Fruit fly (Drosophila melanogaster): ENCODE data around the gene CG32263.

Gene CG32263

dm6 chr3L:3771406-3771935, 39.4 kb downstream of the CG32263 start (continued):
- TF ChIP-seq Blimp-1 (GFP tag; optimal IDR thresholded peaks at IDR 0.05) (peak; percentile 48), ranshi (GFP tag; IDR thresholded peaks at IDR 0.05) (peak; percentile 89), CG10321 (GFP tag; IDR thresholded peaks at IDR 0.05) (0 out of 2 replicates have a peak, but pooled peaks have one; percentile 39), CG4404 (GFP tag; IDR thresholded peaks at IDR 0.05) (peak; percentile 37), tio (GFP tag; optimal IDR thresholded peaks at IDR 0.05) (peak; percentile 49), CG12155 (GFP tag; optimal IDR thresholded peaks at IDR 0.05) (peak; percentile 79), sug (tag; optimal IDR thresholded peaks at IDR 0.05) (peak; percentile 84), Hmr (GFP tag; optimal IDR thresholded peaks at IDR 0.05) (peak; percentile 86), Lim3 (GFP tag; IDR thresholded peaks at IDR 0.05) (no peak), tap (tag; optimal IDR thresholded peaks at IDR 0.05) (peak; percentile 80), bsh (GFP tag; optimal IDR thresholded peaks at IDR 0.05) (peak; percentile 5 to 52), CG2678 (tag; optimal IDR thresholded peaks at IDR 0.05) (peak; percentile 88), Med (GFP tag) (peak; percentile 83), CG15514 (GFP tag; optimal IDR thresholded peaks at IDR 0.05) (peak; percentile 54), CG1024 (GFP tag; IDR thresholded peaks at IDR 0.05) (peak; percentile 37; the same call in 1 of the 2 replicates), cas (GFP tag; IDR thresholded peaks at IDR 0.05) (peak; percentile 72; the same call in 1 of the 2 replicates), gsb (GFP tag; IDR thresholded peaks at IDR 0.05) (peak; percentile 66), MBD-R2 (GFP tag; IDR thresholded peaks at IDR 0.05) (peak; percentile 74), CG8765 (GFP tag; IDR thresholded peaks at IDR 0.05) (no peak; the same call in 1 of the 2 replicates), Poxn (GFP tag; IDR thresholded peaks at IDR 0.05) (peak; percentile 36; the same call in 1 of the 2 replicates), CG8924 (tag; optimal IDR thresholded peaks at IDR 0.05) (peak; percentile 89), org-1 (GFP tag; optimal IDR thresholded peaks at IDR 0.05) (peak; percentile 61), CG4707 (GFP tag; optimal IDR thresholded peaks at IDR 0.05) (peak; percentile 38), danr (GFP tag; IDR thresholded peaks at IDR 0.05) (peak; percentile 30; the same call in 1 of the 2 replicates), ind (GFP tag; optimal IDR thresholded peaks at IDR 0.05) (peak; percentile 62), CG11247 (GFP tag; IDR thresholded peaks at IDR 0.05) (peak; percentile 74), CG8478 (optimal IDR thresholded peaks at IDR 0.05) (no peak), Nf-YC (tag; optimal IDR thresholded peaks at IDR 0.05) (peak; percentile 52), CG14441 (GFP tag; IDR thresholded peaks at IDR 0.05) (peak; percentile 79), CG8388 (GFP tag; optimal IDR thresholded peaks at IDR 0.05) (peak; percentile 61), sob (GFP tag; IDR thresholded peaks at IDR 0.05) (peak; percentile 92), CG9437 (GFP tag; optimal IDR thresholded peaks at IDR 0.05) (peak; percentile 62), NfI (GFP tag; optimal IDR thresholded peaks at IDR 0.05) (peak; percentile 79), zfh2 (GFP tag; optimal IDR thresholded peaks at IDR 0.05) (peak; percentile 15), CG6854 (GFP tag; optimal IDR thresholded peaks at IDR 0.05) (peak; percentile 71), E2f2 (GFP tag; IDR thresholded peaks at IDR 0.05) (peak; percentile 55; the same call in 1 of the 2 replicates), Kr (GFP tag; optimal IDR thresholded peaks at IDR 0.05) (no peak), CG5180 (GFP tag; optimal IDR thresholded peaks at IDR 0.05) (peak; percentile 9), ase (GFP tag; IDR thresholded peaks at IDR 0.05) (peak; percentile 74; the same call in 2 of the 3 replicates), wor (GFP tag; IDR thresholded peaks at IDR 0.05) (peak; percentile 56), hkb (optimal IDR thresholded peaks at IDR 0.05) (no peak), hkb (GFP tag; IDR thresholded peaks at IDR 0.05) (peak; percentile 92)

- TF ChIP-seq Mes4 (GFP tag; optimal IDR thresholded peaks at IDR 0.05) (no peak), CG9932 (GFP tag; IDR thresholded peaks at IDR 0.05) (peak; percentile 71), CkIIα-i1 (GFP tag; IDR thresholded peaks at IDR 0.05) (no peak), ind (GFP tag; optimal IDR thresholded peaks at IDR 0.05) (peak; percentile 34), CG8089 (GFP tag; optimal IDR thresholded peaks at IDR 0.05) (no peak), CG16815 (GFP tag; optimal IDR thresholded peaks at IDR 0.05) (no peak), CG4707 (GFP tag; optimal IDR thresholded peaks at IDR 0.05) (no peak), sug (tag; optimal IDR thresholded peaks at IDR 0.05) (no peak), CG13287 (GFP tag; IDR thresholded peaks at IDR 0.05; ENCODE audit: partially characterized antibody) (no peak), Ssrp (tag; optimal IDR thresholded peaks at IDR 0.05) (peak; percentile 24), CG18262 (tag; optimal IDR thresholded peaks at IDR 0.05) (no peak), seq (GFP tag; IDR thresholded peaks at IDR 0.05) (peak; percentile 45; the same call in 1 of the 2 replicates), btn (GFP tag; optimal IDR thresholded peaks at IDR 0.05) (no peak), sd (tag; optimal IDR thresholded peaks at IDR 0.05) (no peak)
These were observed 40.1 kb downstream of the CG32263 start for dm6 chr3L:3770823-3771222.

Measured in whole organism, embryonic.